Fruit fly (Drosophila melanogaster): ENCODE measurements around the gene Iml1.

The Iml1 gene

DNA sequence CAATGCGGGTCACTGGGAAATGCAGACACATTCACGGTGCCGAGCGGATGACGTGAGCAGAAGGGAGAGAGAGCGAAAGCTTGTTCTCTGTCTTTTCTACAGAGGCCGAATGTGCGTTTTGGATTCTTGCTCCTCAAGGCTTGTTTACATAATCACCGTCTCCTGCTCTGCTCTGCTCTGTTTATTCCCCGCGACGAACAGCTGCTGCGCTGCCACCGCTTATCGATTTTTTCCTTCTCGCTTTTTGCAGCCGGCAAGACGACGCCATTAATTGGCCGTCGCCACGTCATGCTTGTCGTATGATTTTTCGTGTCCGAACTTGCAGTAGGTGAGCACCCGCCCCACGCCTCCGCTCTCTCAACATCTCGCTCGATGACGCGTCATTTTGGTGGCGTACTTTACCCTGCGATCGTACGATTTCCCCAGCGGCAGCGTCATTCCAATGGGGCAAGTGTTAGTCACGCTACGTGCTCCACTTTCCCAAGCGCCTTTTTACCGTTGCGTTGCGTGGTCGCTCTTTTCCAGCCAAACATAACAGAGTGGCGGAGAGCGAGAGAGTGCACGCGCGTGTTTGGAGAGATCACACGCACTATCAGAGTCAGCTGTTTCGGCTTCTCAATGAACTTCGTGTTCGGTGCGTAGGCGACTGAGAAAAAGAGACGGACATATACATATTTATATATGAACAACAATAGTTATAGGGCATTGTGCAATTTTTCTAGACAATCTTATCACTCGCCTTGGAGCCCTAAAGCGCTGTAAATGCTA lies 12.7 kb upstream of the Iml1 start (continued):
- TF ChIP-seq Ravus (GFP tag; IDR thresholded peaks at IDR 0.05) (no peak), kah (GFP tag; optimal IDR thresholded peaks at IDR 0.05) (peak; percentile 53), D (optimal IDR thresholded peaks at IDR 0.05) (peak; percentile 58), D (GFP tag; optimal IDR thresholded peaks at IDR 0.05) (no peak), Ets97D (GFP tag; optimal IDR thresholded peaks at IDR 0.05) (no peak), oc (tag; optimal IDR thresholded peaks at IDR 0.05) (no peak), nau (GFP tag; optimal IDR thresholded peaks at IDR 0.05) (no peak), knrl (GFP tag; IDR thresholded peaks at IDR 0.05; ENCODE audit: partially characterized antibody) (no peak), btn (GFP tag; optimal IDR thresholded peaks at IDR 0.05) (no peak), CG7987 (GFP tag; optimal IDR thresholded peaks at IDR 0.05) (peak; percentile 43), kni (GFP tag; optimal IDR thresholded peaks at IDR 0.05) (peak; percentile 99), seq (GFP tag; IDR thresholded peaks at IDR 0.05) (peak; percentile 21; the same call in 1 of the 2 replicates), wdn (GFP tag; IDR thresholded peaks at IDR 0.05) (no peak), Meics (GFP tag; optimal IDR thresholded peaks at IDR 0.05) (peak; percentile 40), MESR4 (GFP tag; optimal IDR thresholded peaks at IDR 0.05) (peak; percentile 15), bab2 (GFP tag; optimal IDR thresholded peaks at IDR 0.05) (no peak), al (GFP tag; IDR thresholded peaks at IDR 0.05) (no peak), lbe (GFP tag; optimal IDR thresholded peaks at IDR 0.05) (peak; percentile 12), Sox102F (GFP tag; optimal IDR thresholded peaks at IDR 0.05) (no peak), Dbx (GFP tag; IDR thresholded peaks at IDR 0.05) (0 out of 3 replicates have a peak, but pooled peaks have one; percentile 1), Vsx1 (GFP tag; optimal IDR thresholded peaks at IDR 0.05) (peak; percentile 72)

DNA sequence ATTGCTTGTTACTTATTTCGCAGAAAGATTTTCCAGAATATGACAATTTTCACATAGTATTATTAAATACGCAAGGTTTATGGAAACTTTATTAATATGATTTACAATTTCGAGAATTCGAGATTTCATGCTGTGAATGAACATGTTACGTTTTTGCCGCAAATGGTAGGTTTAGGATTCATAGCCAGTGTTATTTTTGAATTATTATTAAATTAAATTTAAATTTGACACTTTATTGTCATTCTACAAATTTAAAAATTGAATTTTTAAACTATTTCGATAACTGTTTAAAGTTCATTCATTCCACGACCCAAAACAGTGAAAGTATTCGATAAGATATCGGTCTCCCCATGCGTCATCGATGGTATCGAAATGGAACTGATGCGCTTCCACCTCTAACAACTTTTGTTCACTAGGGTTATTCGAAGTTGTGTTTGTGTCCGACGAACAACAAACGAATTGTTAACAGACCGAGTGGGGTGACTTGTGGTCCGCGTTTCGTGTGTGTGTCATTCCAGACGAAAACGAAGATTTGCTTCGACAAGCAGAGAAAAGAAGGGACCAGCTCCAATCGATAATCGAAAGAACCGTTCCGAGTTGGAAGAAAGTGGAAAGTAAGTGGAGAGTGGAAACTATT lies 12.0 kb upstream of the Iml1 start, which contains the start of the genes CG32313 and Pcyt1:
TSS of gene CG32313 (minus strand) at position 51 of the 637 bp plus-strand sequence.
TSS of gene Pcyt1 (plus strand) at position 400 of the 637 bp plus-strand sequence.
- peak; percentile 18 for TF ChIP-seq ems (GFP tag; optimal IDR thresholded peaks at IDR 0.05)
- TF ChIP-seq zen2 (GFP tag; IDR thresholded peaks at IDR 0.05; ENCODE audit: partially characterized antibody), result peak; percentile 77
- TF ChIP-seq bcd (GFP tag; optimal IDR thresholded peaks at IDR 0.05), result no peak
- no peak for TF ChIP-seq ind (GFP tag; optimal IDR thresholded peaks at IDR 0.05)
- TF ChIP-seq caup (GFP tag; optimal IDR thresholded peaks at IDR 0.05; ENCODE audit: severe bottlenecking), result no peak
- TF ChIP-seq Scr (GFP tag; IDR thresholded peaks at IDR 0.05; ENCODE audit: partially characterized antibody), result peak; percentile 86
- TF ChIP-seq Antp (GFP tag; optimal IDR thresholded peaks at IDR 0.05), result no peak
- TF ChIP-seq fu2 (GFP tag; optimal IDR thresholded peaks at IDR 0.05), result peak; percentile 11
- peak; percentile 21 for TF ChIP-seq Xbp1 (GFP tag; optimal IDR thresholded peaks at IDR 0.05)
- TF ChIP-seq sug (tag; optimal IDR thresholded peaks at IDR 0.05), result peak; percentile 5
- peak; percentile 33 for TF ChIP-seq jumu (GFP tag; optimal IDR thresholded peaks at IDR 0.05)
- TF ChIP-seq dpn (GFP tag; optimal IDR thresholded peaks at IDR 0.05), result peak in 1 of 2 experiments; percentile 6
- TF ChIP-seq az2 (GFP tag; optimal IDR thresholded peaks at IDR 0.05), result no peak
- no peak for TF ChIP-seq oc (tag; optimal IDR thresholded peaks at IDR 0.05)
- TF ChIP-seq CG16863 (GFP tag; optimal IDR thresholded peaks at IDR 0.05), result no peak
- TF ChIP-seq ab (GFP tag; optimal IDR thresholded peaks at IDR 0.05), result no peak
- no peak for TF ChIP-seq CG6683 (GFP tag; optimal IDR thresholded peaks at IDR 0.05)
- TF ChIP-seq toy (GFP tag; IDR thresholded peaks at IDR 0.05), result no peak
- no peak for TF ChIP-seq Hr39 (optimal IDR thresholded peaks at IDR 0.05)
- TF ChIP-seq CG14050 (GFP tag; IDR thresholded peaks at IDR 0.05), result no peak
- TF ChIP-seq CG11695 (GFP tag; IDR thresholded peaks at IDR 0.05), result no peak
- peak; percentile 81 for TF ChIP-seq E2f2 (GFP tag; IDR thresholded peaks at IDR 0.05)
- TF ChIP-seq CG7963 (GFP tag; IDR thresholded peaks at IDR 0.05; ENCODE audit: partially characterized antibody), result peak; percentile 90
- no peak for TF ChIP-seq CG4328 (GFP tag; optimal IDR thresholded peaks at IDR 0.05)
- no peak for TF ChIP-seq exex (tag; optimal IDR thresholded peaks at IDR 0.05)
- TF ChIP-seq pnt (GFP tag; optimal IDR thresholded peaks at IDR 0.05), result no peak
- TF ChIP-seq mld (GFP tag; IDR thresholded peaks at IDR 0.05; ENCODE audit: partially characterized antibody), result peak; percentile 80; the same call in 1 of the 3 replicates
- TF ChIP-seq jing (GFP tag; optimal IDR thresholded peaks at IDR 0.05), result no peak

All from whole organism, embryonic.